Fruit fly (Drosophila melanogaster) whole organism, adult: ENCODE results near the gene CG4962.

Experiments
- CG11617 ChIP-seq: fragments of 200-800 bp; sonication (Bioruptor generic); optimal IDR thresholded peaks from 2 replicates; lab custom pipeline; 2017; ENCODE audit warnings: mild to moderate bottlenecking, missing biosample characterization, missing genetic modification reagents, missing genetic modification characterization
- CG12768 ChIP-seq: fragments of 200-800 bp; sonication (Bioruptor generic); optimal IDR thresholded peaks from 2 replicates; lab custom pipeline; 2017; ENCODE audit warnings: missing biosample characterization, missing genetic modification characterization, mild to moderate bottlenecking, moderate library complexity, missing genetic modification reagents
- CG14711 ChIP-seq: fragments of 200-800 bp; sonication (Bioruptor generic); optimal IDR thresholded peaks from 2 replicates; lab custom pipeline; 2018; ENCODE audit warnings: missing biosample characterization, mild to moderate bottlenecking, missing genetic modification characterization, moderate library complexity
- CG1620 ChIP-seq: fragments of 200-800 bp; sonication (Bioruptor generic); optimal IDR thresholded peaks from 2 replicates; lab custom pipeline; 2016; ENCODE audit warnings: missing biosample characterization, missing genetic modification characterization
- CG33017 ChIP-seq: fragments of 200-800 bp; sonication (Bioruptor generic); optimal IDR thresholded peaks from 2 replicates; lab custom pipeline; 2018; ENCODE audit warnings: missing biosample characterization, mild to moderate bottlenecking, missing genetic modification characterization, moderate library complexity
- CG5204 ChIP-seq: fragments of 200-800 bp; sonication (Bioruptor generic); optimal IDR thresholded peaks from 2 replicates; lab custom pipeline; 2016; ENCODE audit warnings: missing biosample characterization, missing genetic modification characterization
- CG7045 ChIP-seq: fragments of 200-800 bp; sonication (Bioruptor generic); optimal IDR thresholded peaks from 2 replicates; lab custom pipeline; 2017; ENCODE audit warnings: missing biosample characterization, mild to moderate bottlenecking, missing genetic modification characterization
- CG7101 ChIP-seq: fragments of 200-800 bp; sonication (Bioruptor generic); optimal IDR thresholded peaks from 2 replicates; lab custom pipeline; 2018; ENCODE audit warnings: missing biosample characterization, mild to moderate bottlenecking, missing genetic modification characterization, moderate library complexity
- Clk ChIP-seq: fragments of 200-800 bp; sonication (Bioruptor generic); optimal IDR thresholded peaks from 2 replicates; lab custom pipeline; 2017; ENCODE audit warnings: missing biosample characterization, missing genetic modification characterization
- Crg-1 ChIP-seq: fragments of 200-800 bp; sonication (Bioruptor generic); optimal IDR thresholded peaks from 2 replicates; lab custom pipeline; 2016; ENCODE audit warnings: missing biosample characterization, missing genetic modification characterization
- Hr96 ChIP-seq: fragments of 200-800 bp; sonication (Bioruptor generic); optimal IDR thresholded peaks from 2 replicates; lab custom pipeline; 2016; ENCODE audit warnings: missing biosample characterization, missing genetic modification characterization
- Mnt ChIP-seq: fragments of 200-800 bp; sonication (Bioruptor generic); optimal IDR thresholded peaks from 2 replicates; lab custom pipeline; 2016; ENCODE audit warnings: missing biosample characterization, mild to moderate bottlenecking, missing genetic modification characterization
- bab1 ChIP-seq: fragments of 200-800 bp; sonication (Bioruptor generic); optimal IDR thresholded peaks from 3 replicates; lab custom pipeline; 2019; ENCODE audit warnings: missing biosample characterization, mild to moderate bottlenecking, missing genetic modification characterization, moderate library complexity
- cic ChIP-seq: fragments of 200-800 bp; sonication (Bioruptor generic); optimal IDR thresholded peaks from 2 replicates; lab custom pipeline; 2017; ENCODE audit warnings: missing biosample characterization, mild to moderate bottlenecking, missing genetic modification characterization, moderate library complexity
- cnc ChIP-seq, 2 experiments: fragments of >200 bp; optimal IDR thresholded peaks; 2 replicates each; lab custom pipeline; 2017
- kay ChIP-seq: fragments of 200-800 bp; sonication (Bioruptor generic); peaks from one replicate; lab custom pipeline; 2016; ENCODE audit warnings: missing biosample characterization, missing genetic modification characterization, borderline replicate concordance
- ovo ChIP-seq: fragments of 200-800 bp; sonication (Bioruptor generic); optimal IDR thresholded peaks from 2 replicates; lab custom pipeline; 2016; ENCODE audit warnings: missing biosample characterization, missing genetic modification characterization
- pad ChIP-seq: fragments of 200-800 bp; sonication (Bioruptor generic); optimal IDR thresholded peaks from 3 replicates; lab custom pipeline; 2017; ENCODE audit warnings: missing biosample characterization, missing genetic modification characterization, mild to moderate bottlenecking, moderate library complexity, missing genetic modification reagents
- tj ChIP-seq: fragments of 200-800 bp; sonication (Bioruptor generic); optimal IDR thresholded peaks from 3 replicates; lab custom pipeline; 2017; ENCODE audit warnings: missing biosample characterization, mild to moderate bottlenecking, missing genetic modification characterization, moderate library complexity
- toe ChIP-seq: fragments of 200-800 bp; sonication (Bioruptor generic); optimal IDR thresholded peaks from 2 replicates; lab custom pipeline; 2016; ENCODE audit warnings: missing biosample characterization, missing genetic modification characterization

CG4962 gene

dm6 chr3L:16263043-16263442, 32.3 kb downstream of the CG4962 start, which contains the start of gene CG13070:
Gene CG13070 (plus strand): TSS chr3L:16263343.
- TF ChIP-seq CG7101 (no peak), CG5204 (GFP tag; lab: Kevin White, UChicago) (no peak), Mnt (GFP tag; lab: Kevin White, UChicago) (no peak), pad (GFP tag; lab: Kevin White, UChicago) (no peak), CG7045 (GFP tag; lab: Kevin White, UChicago) (no peak)

dm6 chr3L:16262440-16262839, 32.9 kb downstream of the CG4962 start, which contains the start of gene CG13071:
Gene CG13071 (plus strand): TSS chr3L:16262740.
- TF ChIP-seq CG1620: no peak
- no peak for TF ChIP-seq CG5204 (GFP tag; lab: Kevin White, UChicago)
- TF ChIP-seq Mnt (GFP tag; lab: Kevin White, UChicago): no peak
- TF ChIP-seq Clk: no peak
- TF ChIP-seq CG7101: no peak
- no peak for TF ChIP-seq Hr96 (GFP tag; lab: Kevin White, UChicago)
- no peak for TF ChIP-seq pad (GFP tag; lab: Kevin White, UChicago)
- TF ChIP-seq CG12768 (GFP tag; lab: Kevin White, UChicago): no peak
- TF ChIP-seq cic (GFP tag; lab: Kevin White, UChicago): no peak
- no peak for TF ChIP-seq toe
- no peak for TF ChIP-seq CG11617 (GFP tag; lab: Kevin White, UChicago)
- TF ChIP-seq bab1 (GFP tag; lab: Kevin White, UChicago): no peak
- TF ChIP-seq Crg-1 (GFP tag; lab: Kevin White, UChicago): no peak
- no peak for TF ChIP-seq kay (GFP tag; lab: Kevin White, UChicago)
- TF ChIP-seq CG7045 (GFP tag; lab: Kevin White, UChicago): no peak
- TF ChIP-seq CG14711 (tag; lab: Kevin White, UChicago): no peak
- no peak for TF ChIP-seq tj (GFP tag; lab: Kevin White, UChicago)

dm6 chr3L:16261505-16261904, 33.8 kb downstream of the CG4962 start, which contains the start of gene CG34247:
Gene CG34247 (minus strand): TSS chr3L:16261605.
- TF ChIP-seq Crg-1 (GFP tag; lab: Kevin White, UChicago): no peak
- TF ChIP-seq Clk: no peak
- no peak for TF ChIP-seq kay (GFP tag; lab: Kevin White, UChicago)
- no peak for TF ChIP-seq cic (GFP tag; lab: Kevin White, UChicago)
- TF ChIP-seq CG33017 (tag; lab: Kevin White, UChicago): no peak
- no peak for TF ChIP-seq CG7045 (GFP tag; lab: Kevin White, UChicago)
- TF ChIP-seq Hr96 (GFP tag; lab: Kevin White, UChicago): no peak
- no peak for TF ChIP-seq Mnt (GFP tag; lab: Kevin White, UChicago)
- no peak for TF ChIP-seq CG1620
- no peak for TF ChIP-seq CG11617 (GFP tag; lab: Kevin White, UChicago)
- no peak for TF ChIP-seq CG12768 (GFP tag; lab: Kevin White, UChicago)
- no peak for TF ChIP-seq CG14711 (tag; lab: Kevin White, UChicago)
- TF ChIP-seq ovo (GFP tag; lab: Kevin White, UChicago): no peak
- no peak for TF ChIP-seq CG5204 (GFP tag; lab: Kevin White, UChicago)
- no peak for TF ChIP-seq CG7101
- TF ChIP-seq bab1 (GFP tag; lab: Kevin White, UChicago): no peak

dm6 chr3L:16259552-16259951, 35.8 kb downstream of the CG4962 start, which contains the start of gene CG13053:
Gene CG13053 (minus strand): TSS chr3L:16259722.
- no peak for TF ChIP-seq CG1620
- no peak for TF ChIP-seq ovo (GFP tag; lab: Kevin White, UChicago)
- TF ChIP-seq CG33017 (tag; lab: Kevin White, UChicago): no peak
- no peak for TF ChIP-seq toe
- no peak for TF ChIP-seq CG14711 (tag; lab: Kevin White, UChicago)

dm6 chr3L:16257118-16257627, 38.2 kb downstream of the CG4962 start, which contains the start of gene CG13054:
Gene CG13054 (minus strand): TSS chr3L:16257191.
- TF ChIP-seq tj (GFP tag; lab: Kevin White, UChicago): no peak
- no peak for TF ChIP-seq CG7045 (GFP tag; lab: Kevin White, UChicago)
- no peak for TF ChIP-seq toe
- no peak for TF ChIP-seq CG5204 (GFP tag; lab: Kevin White, UChicago)

- TF ChIP-seq cnc (optimal IDR thresholded peaks at IDR 0.05; lab: Kevin White, UChicago) (no peak), bab1 (GFP tag; lab: Kevin White, UChicago) (no peak), CG11617 (GFP tag; lab: Kevin White, UChicago) (no peak), pad (GFP tag; lab: Kevin White, UChicago) (no peak), ovo (GFP tag; lab: Kevin White, UChicago) (no peak), CG12768 (GFP tag; lab: Kevin White, UChicago) (no peak), CG7045 (GFP tag; lab: Kevin White, UChicago) (no peak), CG33017 (tag; lab: Kevin White, UChicago) (no peak), CG7101 (no peak), Hr96 (GFP tag; lab: Kevin White, UChicago) (no peak), toe (no peak), Clk (no peak), CG5204 (GFP tag; lab: Kevin White, UChicago) (no peak), CG14711 (tag; lab: Kevin White, UChicago) (no peak), CG1620 (no peak), kay (GFP tag; lab: Kevin White, UChicago) (no peak), tj (GFP tag; lab: Kevin White, UChicago) (no peak), Crg-1 (GFP tag; lab: Kevin White, UChicago) (no peak), Mnt (GFP tag; lab: Kevin White, UChicago) (no peak), cic (GFP tag; lab: Kevin White, UChicago) (no peak)
Measured at dm6 chr3L:16252255-16252654, 43.1 kb downstream of the CG4962 start, which contains the start of gene CG13055. Gene CG13055 (minus strand): TSS chr3L:16252355.
